Worm (Caenorhabditis elegans): ENCODE measurements around the gene tmem-131.

tmem-131 gene

DNA sequence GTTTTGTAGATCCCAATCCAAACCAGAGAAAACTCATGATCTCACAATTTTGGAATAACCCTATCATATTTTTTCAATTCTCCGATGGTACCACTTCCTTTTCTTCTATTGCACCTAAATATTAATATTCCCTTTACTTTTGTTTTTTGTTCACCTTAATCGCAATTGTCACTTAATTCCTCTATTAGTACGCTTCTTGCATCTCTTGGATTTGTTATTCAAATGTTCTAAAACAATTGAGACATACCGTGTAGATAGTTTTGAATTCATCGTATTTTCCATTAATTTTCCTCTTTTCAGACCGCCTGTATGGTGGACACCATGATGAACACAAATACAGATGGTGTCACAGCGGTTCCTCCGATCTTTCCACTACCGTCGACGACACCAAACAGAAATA lies 46.1 kb downstream of the tmem-131 start, which contains the start of gene flh-2 (continued):
- TF ChIP-seq daf-12 (tag; optimal IDR thresholded peaks at IDR 0.05) (no peak), unc-62 (GFP tag; optimal IDR thresholded peaks at IDR 0.05 in 1 of 2) (no peak), unc-62 (tag; optimal IDR thresholded peaks at IDR 0.05) (no peak), F44E2.7 (GFP tag; IDR thresholded peaks at IDR 0.05) (no peak), pha-4 (GFP tag; IDR thresholded peaks at IDR 0.05) (no peak), pha-4 (tag; optimal IDR thresholded peaks at IDR 0.05) (no peak), mdt-29 (GFP tag; IDR thresholded peaks at IDR 0.05) (no peak), madf-5 (GFP tag; IDR thresholded peaks at IDR 0.05) (no peak)

DNA sequence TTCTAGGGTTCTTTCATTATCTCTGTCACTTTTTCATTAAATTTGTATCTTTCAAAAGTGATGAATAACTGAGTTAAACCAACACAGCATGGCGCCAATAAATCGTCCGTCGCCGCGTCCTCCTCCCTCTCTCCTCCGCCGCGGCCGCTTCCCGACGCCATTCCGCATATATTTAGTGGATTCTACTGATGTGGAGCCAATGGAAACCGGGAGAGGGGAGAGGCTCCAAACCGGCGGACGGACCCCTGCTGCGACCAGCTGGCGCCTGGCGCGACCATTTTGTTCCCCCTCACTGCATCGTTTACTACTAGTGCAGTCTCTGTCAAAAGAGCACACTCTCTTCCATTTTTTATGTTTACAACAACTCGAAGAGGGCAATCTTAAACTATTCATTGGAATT lies 46.8 kb downstream of the tmem-131 start:
- peak; percentile 26 for TF ChIP-seq hlh-11 (tag; optimal IDR thresholded peaks at IDR 0.05)
- TF ChIP-seq daf-16 (GFP tag; optimal IDR thresholded peaks at IDR 0.05) = peak in 1 of 2 experiments; percentile 67
- TF ChIP-seq daf-16 (tag; optimal IDR thresholded peaks at IDR 0.05) = peak; percentile 12
- 0 out of 2 replicates have a peak, but pooled peaks have one; percentile 23 for TF ChIP-seq egl-43 (GFP tag; IDR thresholded peaks at IDR 0.05)
- TF ChIP-seq lin-39 (tag; optimal IDR thresholded peaks at IDR 0.05) = no peak
- TF ChIP-seq attf-4 (tag; optimal IDR thresholded peaks at IDR 0.05) = no peak
- TF ChIP-seq snpc-1.2 (GFP tag; IDR thresholded peaks at IDR 0.05) = no peak
- TF ChIP-seq tra-1 (GFP tag; IDR thresholded peaks at IDR 0.05) = no peak
- no peak for TF ChIP-seq rbr-2 (tag; optimal IDR thresholded peaks at IDR 0.05)
- no peak for TF ChIP-seq nhr-237 (tag; optimal IDR thresholded peaks at IDR 0.05)
- peak; percentile 66 for TF ChIP-seq aha-1 (tag)
- no peak for TF ChIP-seq F37D6.2 (tag; optimal IDR thresholded peaks at IDR 0.05)
- TF ChIP-seq hif-1 (tag; optimal IDR thresholded peaks at IDR 0.05) = no peak
- no peak for TF ChIP-seq mdt-29 (GFP tag; IDR thresholded peaks at IDR 0.05)
- TF ChIP-seq skn-1 (tag; optimal IDR thresholded peaks at IDR 0.05) = no peak
- TF ChIP-seq spr-3 (GFP tag; optimal IDR thresholded peaks at IDR 0.05) = no peak
- no peak for TF ChIP-seq mes-2 (tag; optimal IDR thresholded peaks at IDR 0.05; ENCODE audit: poor library complexity, severe bottlenecking)
- no peak for TF ChIP-seq Y75B8A.6 (GFP tag; IDR thresholded peaks at IDR 0.05)
- no peak for TF ChIP-seq zip-11 (GFP tag; IDR thresholded peaks at IDR 0.05)
- TF ChIP-seq lin-1 (GFP tag; IDR thresholded peaks at IDR 0.05) = no peak
- no peak for TF ChIP-seq cey-2 (tag; optimal IDR thresholded peaks at IDR 0.05; ENCODE audit: borderline replicate concordance, insufficient read depth)
- TF ChIP-seq set-16 (GFP tag; IDR thresholded peaks at IDR 0.05) = peak; percentile 92
- no peak for TF ChIP-seq tag-97 (GFP tag; IDR thresholded peaks at IDR 0.05)
- TF ChIP-seq mxl-2 (GFP tag; conservative IDR thresholded peaks at IDR 0.05) = no peak
- TF ChIP-seq F26F4.8 (GFP tag; conservative IDR thresholded peaks at IDR 0.05) = no peak
- TF ChIP-seq spr-1 (tag; optimal IDR thresholded peaks at IDR 0.05) = no peak
- TF ChIP-seq egl-27 (tag; optimal IDR thresholded peaks at IDR 0.05) = no peak

DNA sequence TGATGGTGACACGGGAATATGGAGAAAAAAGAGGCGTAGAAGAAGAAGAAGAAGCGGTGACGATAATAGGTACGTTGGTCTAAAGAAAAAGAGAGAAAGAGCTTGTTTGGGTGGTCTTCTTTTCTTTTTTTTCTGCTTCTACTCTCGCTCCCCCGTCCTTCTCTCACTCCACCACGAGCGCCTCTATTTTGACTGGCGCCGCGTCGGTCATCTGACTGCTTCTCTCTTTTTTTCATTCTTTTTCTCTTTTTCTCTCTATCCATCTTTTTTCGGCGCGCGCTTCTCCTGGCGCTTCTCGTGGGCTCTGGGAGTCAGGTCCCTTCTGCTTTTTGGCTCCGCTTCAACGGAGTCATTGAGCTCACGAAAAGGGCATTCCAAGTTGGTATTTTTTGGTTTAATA lies 47.6 kb downstream of the tmem-131 start:
- TF ChIP-seq unc-62 (GFP tag; optimal IDR thresholded peaks at IDR 0.05 in 1 of 2) (peak in 1 of 2 experiments; percentile 83), unc-62 (tag; optimal IDR thresholded peaks at IDR 0.05) (no peak), nhr-102 (tag; optimal IDR thresholded peaks at IDR 0.05) (no peak), mes-2 (tag; optimal IDR thresholded peaks at IDR 0.05; ENCODE audit: poor library complexity, severe bottlenecking) (peak; percentile 25), nhr-6 (tag; optimal IDR thresholded peaks at IDR 0.05) (no peak), snpc-4 (tag; optimal IDR thresholded peaks at IDR 0.05) (no peak), hif-1 (tag; optimal IDR thresholded peaks at IDR 0.05) (peak in 1 of 2 experiments; percentile 62), zip-11 (GFP tag; IDR thresholded peaks at IDR 0.05) (no peak), aha-1 (tag) (no peak), nhr-25 (tag; optimal IDR thresholded peaks at IDR 0.05; ENCODE audit: borderline replicate concordance, insufficient read depth) (no peak), nhr-28 (tag; optimal IDR thresholded peaks at IDR 0.05) (no peak), fkh-10 (GFP tag; optimal IDR thresholded peaks at IDR 0.05) (peak; percentile 23), ces-1 (GFP tag; optimal IDR thresholded peaks at IDR 0.05) (no peak), hlh-30 (tag; optimal IDR thresholded peaks at IDR 0.05; ENCODE audit: insufficient read depth) (peak; percentile 97), egl-43 (GFP tag; IDR thresholded peaks at IDR 0.05) (peak; percentile 56; the same call in 1 of the 2 replicates), ctbp-1 (GFP tag; IDR thresholded peaks at IDR 0.05) (0 out of 2 replicates have a peak, but pooled peaks have one; percentile 25), lin-38 (GFP tag; IDR thresholded peaks at IDR 0.05) (0 out of 2 replicates have a peak, but pooled peaks have one; percentile 26), daf-16 (GFP tag; optimal IDR thresholded peaks at IDR 0.05) (no peak), daf-16 (tag; optimal IDR thresholded peaks at IDR 0.05) (no peak), vab-7 (GFP tag; IDR thresholded peaks at IDR 0.05) (no peak), ceh-44 (GFP tag; IDR thresholded peaks at IDR 0.05) (no peak), ZK546.5 (tag; optimal IDR thresholded peaks at IDR 0.05) (no peak), ZK337.2 (GFP tag; IDR thresholded peaks at IDR 0.05) (no peak)
